Worm (Caenorhabditis elegans) whole organism, dauer: ENCODE measurements around the gene T25B2.1.

Experiments
- unc-62 ChIP-seq: sonication (generic microtip); optimal IDR thresholded peaks from 2 replicates; lab custom pipeline; 2017; ENCODE audit warnings: missing biosample characterization, missing genetic modification reagents, missing genetic modification characterization

T25B2.1 gene

DNA sequence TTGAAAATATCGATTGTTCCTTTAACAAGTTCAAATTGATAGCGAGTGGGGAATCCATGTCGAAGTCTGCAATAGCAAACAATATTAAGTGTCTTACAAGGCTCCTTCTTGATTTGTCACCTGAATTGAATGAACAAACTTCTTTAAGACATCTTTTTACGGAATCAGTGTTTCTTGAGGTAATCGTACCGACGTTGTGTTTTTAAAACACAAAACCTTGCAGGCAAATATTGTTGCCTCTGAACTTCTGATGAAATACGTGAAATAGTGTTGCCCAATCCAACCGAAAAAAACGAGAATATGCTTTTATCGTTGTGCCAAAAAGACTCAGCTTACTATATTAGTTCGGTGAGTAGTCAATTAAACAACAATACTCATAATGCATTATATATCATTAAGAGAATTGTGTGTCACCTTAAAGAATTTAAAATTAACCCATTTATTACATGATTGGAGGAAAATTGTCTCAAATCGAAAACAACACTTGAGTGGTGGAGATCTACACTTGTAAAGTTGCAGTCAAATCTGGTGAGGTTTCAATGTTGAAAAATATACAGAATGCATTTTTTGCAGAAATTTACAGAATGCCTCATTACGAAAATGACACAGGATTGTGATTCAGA, 4.3 kb downstream of the T25B2.1 start, which contains the start of the genes T25B2.4 and T13C5.3:
T25B2.4 (plus strand) TSS at position 301 of the 623 bp plus-strand sequence.
T13C5.3 (plus strand) TSS at position 573 of the 623 bp plus-strand sequence.
- TF ChIP-seq unc-62 (GFP tag; lab: Kevin White, UChicago) = no peak

DNA sequence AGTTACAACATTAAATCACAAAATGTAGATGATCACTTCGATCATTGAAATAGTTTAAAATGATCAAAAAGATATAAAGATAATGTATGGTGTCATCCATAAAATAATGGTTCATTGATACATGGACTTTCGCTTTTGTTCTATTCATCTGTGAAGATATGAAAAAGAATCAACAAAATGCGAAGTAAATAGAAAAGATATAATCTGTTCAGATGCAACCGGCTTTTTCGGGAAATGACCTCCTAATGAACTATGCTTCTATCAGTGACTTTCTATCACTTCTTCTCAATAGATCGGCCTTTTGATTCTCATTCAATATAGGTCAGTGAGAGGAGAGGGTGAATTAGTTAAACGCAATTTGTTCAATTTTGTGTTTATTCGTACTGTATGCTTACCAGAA, 5.2 kb downstream of the T25B2.1 start:
- TF ChIP-seq unc-62 (GFP tag; lab: Kevin White, UChicago) = no peak

DNA sequence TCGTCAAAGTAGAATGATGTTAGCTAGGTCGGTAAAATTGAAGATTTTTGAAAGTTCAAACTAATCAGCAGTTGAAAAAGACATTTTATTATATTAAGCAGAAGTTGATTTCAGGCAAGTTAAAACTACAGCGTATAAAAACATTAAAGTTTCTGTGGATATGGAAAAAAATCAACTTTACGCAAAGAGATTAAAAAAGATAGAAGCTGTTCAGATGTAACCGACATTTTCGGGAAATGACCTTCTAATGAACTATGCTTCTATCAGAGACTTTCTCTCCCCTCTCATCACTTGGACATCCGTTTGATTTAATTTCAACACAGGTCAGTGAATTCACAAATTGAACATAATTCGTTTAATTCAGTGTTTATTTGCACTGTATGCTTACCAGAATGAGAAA, 6.5 kb downstream of the T25B2.1 start, which contains the start of gene T13C5.7:
T13C5.7 (plus strand) TSS at position 301 of the 400 bp plus-strand sequence.
- TF ChIP-seq unc-62 (GFP tag; lab: Kevin White, UChicago) = no peak

DNA sequence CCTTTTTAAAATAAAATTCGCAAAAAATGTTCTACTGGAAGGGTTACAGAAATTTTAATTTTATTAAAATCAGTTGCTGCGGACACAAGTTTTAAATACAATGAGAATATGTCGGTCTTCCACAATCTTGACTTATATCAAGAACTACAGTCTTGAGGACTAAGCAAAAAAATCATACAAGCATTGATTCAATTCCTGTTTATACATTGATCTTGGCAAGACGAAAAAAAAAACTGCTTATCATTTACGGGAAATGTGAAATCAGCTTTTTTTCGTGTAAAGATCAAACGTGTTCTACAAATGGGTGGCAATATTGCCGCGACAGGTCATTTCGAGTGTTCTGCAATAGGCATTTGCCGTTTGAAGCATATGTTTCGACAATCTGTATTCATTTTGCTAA, 11.0 kb downstream of the T25B2.1 start, which contains the start of gene T13C5.2:
T13C5.2 (plus strand) TSS at position 301 of the 400 bp plus-strand sequence.
- TF ChIP-seq unc-62 (GFP tag; lab: Kevin White, UChicago) = no peak

DNA sequence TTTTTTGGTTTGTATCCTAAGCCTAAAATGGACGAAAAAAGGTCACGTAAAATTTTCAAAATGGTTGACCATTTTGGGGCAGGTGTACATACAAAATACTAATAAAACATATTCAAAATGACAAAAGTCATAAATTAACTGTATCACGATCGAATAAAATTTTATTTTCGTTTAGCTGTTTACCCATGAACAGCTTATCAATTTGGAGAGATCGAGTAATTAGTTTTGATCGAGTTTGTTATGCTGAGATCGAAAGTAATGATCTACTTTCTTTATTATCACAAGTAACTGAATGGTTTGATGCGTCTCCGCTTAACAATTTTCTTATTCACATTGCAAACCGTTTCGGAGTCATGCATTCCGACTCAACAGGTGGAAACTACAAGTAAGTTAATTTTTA, 14.1 kb downstream of the T25B2.1 start, which contains the start of gene T13C5.10:
T13C5.10 (plus strand) TSS at position 301 of the 400 bp plus-strand sequence.
- TF ChIP-seq unc-62 (GFP tag; lab: Kevin White, UChicago) = no peak

DNA sequence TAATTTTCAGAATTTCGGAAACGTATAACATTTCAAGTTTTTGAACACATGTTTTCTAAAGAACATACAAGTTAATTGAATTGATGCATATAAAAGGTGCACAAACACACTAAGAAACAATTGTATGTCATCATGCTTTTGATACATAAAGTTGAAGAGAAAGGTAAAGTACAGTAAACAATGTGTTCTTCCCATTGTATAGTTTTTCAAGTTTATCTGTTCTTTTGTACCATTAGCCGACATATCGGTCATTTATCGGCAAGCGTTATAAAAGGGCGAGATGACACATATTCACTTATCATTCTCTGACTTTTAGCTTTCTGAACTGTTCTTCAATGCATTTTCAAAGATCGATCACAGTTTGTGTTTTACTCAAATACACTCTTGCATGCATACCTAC, 16.2 kb downstream of the T25B2.1 start, which contains the start of gene T13C5.9:
T13C5.9 (plus strand) TSS at position 301 of the 400 bp plus-strand sequence.
- no peak for TF ChIP-seq unc-62 (GFP tag; lab: Kevin White, UChicago)

DNA sequence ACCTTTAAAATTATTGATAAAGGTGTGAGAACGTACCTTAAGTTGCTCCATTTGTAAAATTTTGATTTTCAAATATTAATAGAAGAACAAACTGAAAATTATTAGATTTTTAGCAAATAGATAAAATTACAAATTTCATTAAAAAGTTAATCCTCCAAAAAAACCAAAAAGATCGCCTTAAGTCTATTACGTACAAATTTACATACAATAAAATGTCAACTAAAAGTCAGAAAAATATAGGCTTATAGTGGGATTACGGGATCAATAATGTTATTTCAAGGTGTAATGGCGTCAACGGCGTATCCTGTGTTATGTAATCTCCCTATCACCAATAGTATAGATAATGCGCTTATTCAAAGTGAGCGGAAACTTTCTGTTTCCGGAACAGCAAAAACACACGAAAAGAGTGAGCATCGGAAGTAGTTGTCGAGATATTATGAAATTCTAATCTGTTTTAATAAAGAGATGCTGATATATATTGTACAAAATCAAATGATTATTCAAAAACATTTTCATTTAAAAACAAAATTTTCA, 20.5 kb downstream of the T25B2.1 start, which contains the start of gene ceh-54:
ceh-54 (minus strand) TSS at position 51 of the 534 bp plus-strand sequence.
- TF ChIP-seq unc-62 (GFP tag; lab: Kevin White, UChicago) = no peak

DNA sequence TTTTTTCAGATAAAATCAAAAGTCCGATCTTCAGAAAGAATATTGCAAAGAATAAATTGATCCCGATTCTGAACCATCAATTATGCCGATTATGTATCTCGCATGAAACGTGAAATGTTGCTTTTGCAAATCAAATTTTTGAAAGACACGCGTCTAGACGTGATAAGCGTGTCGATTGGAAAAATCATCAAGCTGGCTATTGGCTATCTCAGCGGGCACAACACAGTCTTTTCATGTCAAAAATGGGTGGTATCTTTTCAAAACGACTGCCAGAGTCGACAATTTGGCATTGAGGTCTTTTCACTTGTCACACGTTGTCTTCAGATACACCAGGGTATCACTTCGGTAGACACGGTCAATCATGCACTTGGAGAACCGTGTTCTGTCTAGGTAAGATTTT, 22.9 kb downstream of the T25B2.1 start, which contains the start of gene daf-9:
daf-9 (plus strand) TSS at position 301 of the 400 bp plus-strand sequence.
- TF ChIP-seq unc-62 (GFP tag; lab: Kevin White, UChicago) = no peak

DNA sequence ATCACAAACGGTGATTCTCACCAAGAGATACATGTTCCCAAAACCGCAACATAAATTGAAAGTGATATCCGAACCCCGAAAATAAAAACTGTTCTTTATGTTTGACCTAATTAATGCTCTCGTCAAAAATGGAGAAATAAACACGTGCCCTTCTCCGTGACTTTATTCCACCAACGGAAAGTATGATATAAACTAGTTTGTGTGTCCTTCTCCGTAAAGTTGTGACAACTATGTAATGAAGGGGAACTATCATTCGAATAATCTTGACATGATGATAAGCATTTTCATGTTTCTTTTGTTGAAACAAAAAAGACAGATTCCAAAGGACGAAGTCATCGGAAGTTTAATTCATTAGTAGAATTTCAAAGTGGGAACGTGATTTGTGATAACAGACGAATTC, 27.8 kb downstream of the T25B2.1 start:
- no peak for TF ChIP-seq unc-62 (GFP tag; lab: Kevin White, UChicago)

DNA sequence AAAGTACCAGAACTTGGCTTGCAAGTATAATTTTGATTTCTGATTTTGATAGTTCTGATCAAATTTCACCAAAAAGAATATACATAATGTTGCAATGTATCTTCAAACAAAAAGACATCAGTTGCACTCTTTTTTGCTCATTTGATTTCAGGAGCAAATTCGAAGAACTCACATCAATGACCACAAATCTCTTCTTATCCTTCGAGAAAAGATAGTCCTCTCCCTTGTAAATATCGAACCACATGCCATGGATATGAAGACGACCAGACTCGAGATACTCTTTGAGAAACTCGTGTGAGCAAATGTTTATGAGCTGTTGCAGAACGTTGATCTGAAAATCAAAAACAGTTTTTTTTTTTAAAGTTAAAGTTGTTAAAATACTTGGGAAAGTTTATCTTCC, 29.1 kb downstream of the T25B2.1 start:
- TF ChIP-seq unc-62 (GFP tag; lab: Kevin White, UChicago) = no peak

DNA sequence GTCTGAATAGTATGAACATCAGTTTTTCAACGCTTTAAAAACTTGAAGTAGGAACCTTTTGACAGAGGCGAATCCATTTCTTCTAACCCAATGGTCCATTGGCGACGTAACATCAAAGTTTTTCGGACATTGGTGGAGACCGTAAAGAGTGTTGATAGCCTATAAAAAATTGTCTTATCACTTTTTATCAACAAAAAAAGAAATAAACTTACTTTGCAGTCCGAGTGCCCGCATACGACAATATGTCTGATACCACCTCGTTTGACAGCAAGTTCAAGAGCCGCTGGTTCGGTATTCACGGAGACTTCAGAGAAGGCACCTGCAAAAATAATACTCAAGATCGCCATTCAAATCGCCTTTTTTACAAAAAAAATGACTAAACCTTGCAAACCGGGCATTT, 29.6 kb downstream of the T25B2.1 start:
- TF ChIP-seq unc-62 (GFP tag; lab: Kevin White, UChicago) = no peak

DNA sequence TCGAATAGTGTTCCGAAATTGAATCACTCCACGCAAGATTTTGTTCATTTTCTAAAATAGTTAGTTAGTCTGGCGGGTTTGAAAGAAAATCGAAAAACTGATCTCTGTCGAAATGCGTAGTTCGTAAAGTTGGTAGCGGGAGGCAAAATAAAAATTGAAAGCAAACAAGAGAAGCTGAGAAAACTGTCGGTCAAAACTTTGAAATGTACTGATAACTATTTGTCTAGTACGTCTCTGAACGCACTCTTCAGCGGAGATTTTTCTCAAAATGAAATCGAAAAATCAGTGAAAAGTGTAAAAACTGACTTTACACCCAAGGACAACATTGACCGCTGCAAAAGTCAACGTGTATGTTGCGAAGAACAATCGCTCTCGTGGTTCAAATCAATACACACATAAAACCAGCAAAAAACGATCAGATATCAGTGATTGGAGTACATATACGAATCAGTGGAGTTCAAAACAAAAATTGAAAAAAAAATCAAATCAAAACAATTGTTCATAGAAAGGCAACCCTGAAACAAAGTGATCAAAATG, 31.0 kb downstream of the T25B2.1 start, which contains the start of gene bca-1:
bca-1 (minus strand) TSS at position 51 of the 537 bp plus-strand sequence.
- no peak for TF ChIP-seq unc-62 (GFP tag; lab: Kevin White, UChicago)

DNA sequence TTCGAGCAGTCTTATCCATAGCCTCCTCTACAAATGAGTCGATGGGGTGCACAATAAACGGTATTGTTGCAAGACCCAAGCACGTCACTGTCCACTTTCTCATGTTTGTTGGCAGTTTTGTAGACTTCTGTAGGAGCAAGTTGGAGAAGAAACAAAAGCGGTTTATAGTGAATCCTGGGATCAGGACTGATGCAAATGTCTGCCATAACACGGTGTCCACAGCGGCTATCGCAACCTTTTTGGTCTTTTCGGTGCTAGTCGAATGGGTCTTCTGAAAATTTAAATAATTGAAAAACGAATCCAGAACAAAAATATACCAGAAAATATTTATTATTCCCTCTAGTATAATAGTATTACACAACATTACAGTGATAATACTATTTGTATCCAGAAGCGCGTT, 31.6 kb downstream of the T25B2.1 start:
- TF ChIP-seq unc-62 (GFP tag; lab: Kevin White, UChicago) = no peak

DNA sequence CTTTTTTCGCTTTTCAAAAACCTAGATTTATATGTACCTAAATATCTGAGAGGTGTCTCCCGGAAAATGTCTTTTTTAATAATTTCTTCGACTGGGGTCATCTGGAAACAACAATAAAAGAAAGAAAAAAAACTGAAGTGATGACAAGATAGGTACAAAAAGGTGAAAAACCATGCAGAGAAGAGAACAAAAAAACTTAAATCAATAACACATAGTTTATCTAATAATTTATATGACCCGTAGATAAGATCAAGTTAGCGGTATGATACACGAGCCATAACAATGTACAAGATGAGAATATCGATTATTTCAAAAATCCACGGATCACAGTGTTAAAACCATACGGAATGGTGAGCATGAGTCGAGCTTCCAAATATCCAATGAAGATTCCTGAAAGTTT, 32.5 kb downstream of the T25B2.1 start, which contains the start of gene mtp-18:
mtp-18 (minus strand) TSS at position 101 of the 400 bp plus-strand sequence.
- no peak for TF ChIP-seq unc-62 (GFP tag; lab: Kevin White, UChicago)

DNA sequence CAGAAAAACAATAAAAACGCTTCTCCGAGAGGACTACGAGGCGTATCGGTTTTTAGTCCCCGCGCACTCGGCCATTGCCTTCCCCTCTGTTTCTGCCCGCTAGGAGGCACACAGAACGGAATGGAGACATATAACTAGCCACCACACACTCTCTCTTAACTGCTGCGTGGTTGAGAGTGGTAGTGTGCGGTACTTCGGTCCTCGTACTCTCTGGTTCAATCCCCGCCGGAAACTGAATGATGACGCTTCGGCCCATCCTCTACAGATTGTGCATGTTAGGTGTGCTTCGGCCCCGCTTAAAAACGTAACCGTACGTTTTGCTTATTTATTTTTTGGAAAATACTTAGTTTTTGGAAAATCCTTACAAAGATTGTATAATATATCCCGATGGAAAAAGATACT, 33.9 kb downstream of the T25B2.1 start, which contains the start of gene T13C5.6:
T13C5.6 (minus strand) TSS at position 1 of the 402 bp plus-strand sequence.
- TF ChIP-seq unc-62 (GFP tag; lab: Kevin White, UChicago) = no peak

DNA sequence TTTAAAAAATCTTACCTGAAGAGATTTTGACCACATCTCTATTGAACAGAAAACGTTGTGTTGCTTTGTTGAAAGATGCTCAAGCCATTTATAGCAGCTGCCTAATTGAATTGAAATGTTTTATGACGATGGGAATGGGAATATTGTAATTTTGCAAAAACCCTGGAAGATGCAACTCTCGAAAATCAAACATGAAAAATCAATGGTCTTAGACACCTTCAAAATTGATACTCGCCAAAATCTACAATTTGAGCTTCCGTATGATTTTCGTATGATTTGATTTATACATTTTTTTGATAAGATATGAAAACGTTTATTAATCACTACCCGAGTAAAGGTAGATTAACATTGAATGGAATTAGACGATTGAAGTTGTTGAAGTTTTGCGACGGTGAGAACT, 34.7 kb downstream of the T25B2.1 start, which contains the start of gene C14F11.7:
C14F11.7 (minus strand) TSS at position 101 of the 400 bp plus-strand sequence.
- no peak for TF ChIP-seq unc-62 (GFP tag; lab: Kevin White, UChicago)
